Fruit fly (Drosophila melanogaster): ENCODE results near the gene modSP.

modSP gene

DNA sequence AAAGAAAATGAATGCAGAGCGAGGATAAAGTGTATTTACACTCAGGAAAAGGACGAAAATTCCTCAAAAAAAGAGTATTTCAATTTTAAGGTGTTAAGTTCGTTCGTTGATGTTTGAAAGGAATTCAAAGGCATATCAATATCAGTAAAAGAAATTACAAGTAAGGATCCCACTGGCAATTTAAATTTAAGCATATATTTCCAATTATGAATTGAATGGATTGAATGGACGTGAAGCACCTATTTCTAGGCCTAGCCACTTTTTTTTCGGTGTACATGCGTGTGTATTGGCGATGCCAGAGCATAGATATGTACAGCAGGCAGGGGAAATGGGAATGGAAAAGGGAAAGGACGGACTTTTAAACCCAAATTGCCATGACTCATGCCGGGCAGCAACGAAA is 24.9 kb downstream of the modSP start (continued):
- TF ChIP-seq CG11085 (GFP tag; IDR thresholded peaks at IDR 0.05) (no peak), nau (GFP tag; optimal IDR thresholded peaks at IDR 0.05) (no peak), Xbp1 (GFP tag; optimal IDR thresholded peaks at IDR 0.05) (no peak), dm (GFP tag; optimal IDR thresholded peaks at IDR 0.05) (no peak), CG10543 (GFP tag; optimal IDR thresholded peaks at IDR 0.05) (no peak), Side (GFP tag; optimal IDR thresholded peaks at IDR 0.05) (peak; percentile 7), Xrp1 (GFP tag; IDR thresholded peaks at IDR 0.05) (peak; percentile 59; the same call in 1 of the 2 replicates), Meics (GFP tag; optimal IDR thresholded peaks at IDR 0.05) (no peak), knrl (GFP tag; IDR thresholded peaks at IDR 0.05; ENCODE audit: partially characterized antibody) (no peak), cas (GFP tag; IDR thresholded peaks at IDR 0.05) (no peak), CG2678 (tag; optimal IDR thresholded peaks at IDR 0.05) (no peak), odd (GFP tag; optimal IDR thresholded peaks at IDR 0.05) (no peak), Mad (GFP tag; optimal IDR thresholded peaks at IDR 0.05) (no peak), CG13775 (GFP tag; optimal IDR thresholded peaks at IDR 0.05) (no peak), HHEX (GFP tag; optimal IDR thresholded peaks at IDR 0.05) (no peak), CG15011 (GFP tag; optimal IDR thresholded peaks at IDR 0.05) (no peak), CG8290 (GFP tag; optimal IDR thresholded peaks at IDR 0.05) (no peak), CG8290 (tag; optimal IDR thresholded peaks at IDR 0.05) (no peak), phol (tag; optimal IDR thresholded peaks at IDR 0.05) (peak; percentile 28), sc (optimal IDR thresholded peaks at IDR 0.05) (no peak), sc (GFP tag; optimal IDR thresholded peaks at IDR 0.05) (no peak), CG18599 (GFP tag; optimal IDR thresholded peaks at IDR 0.05) (no peak), az2 (GFP tag; optimal IDR thresholded peaks at IDR 0.05) (no peak), lmd (GFP tag; IDR thresholded peaks at IDR 0.05) (peak; percentile 24), hth (optimal IDR thresholded peaks at IDR 0.05) (no peak), D (optimal IDR thresholded peaks at IDR 0.05) (no peak), D (GFP tag; optimal IDR thresholded peaks at IDR 0.05) (peak; percentile 42), pros (GFP tag; optimal IDR thresholded peaks at IDR 0.05) (no peak), CG2889 (GFP tag; IDR thresholded peaks at IDR 0.05) (no peak), Pdp1 (GFP tag; optimal IDR thresholded peaks at IDR 0.05) (no peak), lab (GFP tag; optimal IDR thresholded peaks at IDR 0.05) (no peak), Ets65A (GFP tag) (peak; percentile 54), CG2116 (GFP tag; optimal IDR thresholded peaks at IDR 0.05) (no peak), dati (GFP tag; IDR thresholded peaks at IDR 0.05) (no peak), E2f2 (GFP tag; IDR thresholded peaks at IDR 0.05) (no peak), al (GFP tag; IDR thresholded peaks at IDR 0.05) (no peak), zf30C (GFP tag; optimal IDR thresholded peaks at IDR 0.05) (peak; percentile 98), Hsf (GFP tag; optimal IDR thresholded peaks at IDR 0.05) (peak; percentile 21), gcm2 (GFP tag; optimal IDR thresholded peaks at IDR 0.05) (no peak), eyg (GFP tag; optimal IDR thresholded peaks at IDR 0.05) (no peak), CG14860 (GFP tag; IDR thresholded peaks at IDR 0.05; ENCODE audit: partially characterized antibody) (no peak), ind (GFP tag; optimal IDR thresholded peaks at IDR 0.05) (no peak), Chrac-16 (GFP tag; optimal IDR thresholded peaks at IDR 0.05) (no peak), CG18476 (GFP tag; optimal IDR thresholded peaks at IDR 0.05) (no peak), Max (GFP tag; optimal IDR thresholded peaks at IDR 0.05) (peak; percentile 11), Lpt (GFP tag; optimal IDR thresholded peaks at IDR 0.05) (no peak), CG10209 (GFP tag; optimal IDR thresholded peaks at IDR 0.05) (no peak), gcm (GFP tag; optimal IDR thresholded peaks at IDR 0.05) (no peak), zen (tag; optimal IDR thresholded peaks at IDR 0.05) (peak; percentile 80), CG32532 (GFP tag; IDR thresholded peaks at IDR 0.05) (no peak), row (GFP tag; IDR thresholded peaks at IDR 0.05) (peak; percentile 53), CG17912 (GFP tag; optimal IDR thresholded peaks at IDR 0.05) (no peak), slp2 (GFP tag; optimal IDR thresholded peaks at IDR 0.05) (no peak)
